Worm (Caenorhabditis elegans): ENCODE results near the gene srj-13.

srj-13 gene

DNA sequence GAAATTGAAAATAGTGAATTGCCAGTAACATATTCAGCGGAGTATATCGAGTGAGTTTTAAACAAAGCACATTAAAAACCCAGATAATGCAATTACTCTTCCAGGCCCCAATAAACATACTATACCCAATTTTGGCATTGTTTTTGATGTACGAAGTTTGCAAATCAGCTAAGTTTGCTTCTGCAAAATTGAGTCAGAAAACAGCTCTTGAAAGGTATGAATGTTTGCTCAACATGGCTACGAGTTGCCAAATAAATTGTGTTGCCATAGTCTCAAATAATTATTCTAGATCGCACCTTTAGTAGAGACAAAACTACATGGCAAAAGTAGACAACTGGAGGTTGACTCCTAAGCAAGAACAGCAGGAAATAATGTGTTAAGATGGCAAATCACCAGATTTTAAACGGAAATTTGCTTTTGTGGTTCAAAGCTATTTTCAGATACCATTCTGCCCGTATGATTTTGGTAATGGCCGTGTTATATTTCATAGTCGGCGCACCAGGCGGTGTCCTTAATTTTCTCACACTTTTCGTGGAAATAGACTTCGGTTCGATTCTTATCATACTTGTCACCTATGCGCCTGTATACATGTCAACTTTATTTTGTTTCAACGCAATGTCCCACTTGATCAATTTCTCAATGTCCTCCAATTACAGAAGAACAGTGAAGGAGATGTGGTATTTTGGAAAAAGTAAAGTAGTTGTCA lies 30.1 kb downstream of the srj-13 start (continued):
- TF ChIP-seq xnd-1 (tag; optimal IDR thresholded peaks at IDR 0.05) (no peak), pha-4 (tag; optimal IDR thresholded peaks at IDR 0.05) (peak; percentile 83), F10E7.11 (tag; optimal IDR thresholded peaks at IDR 0.05) (no peak), egl-18 (GFP tag; IDR thresholded peaks at IDR 0.05) (no peak), madf-8 (GFP tag; conservative IDR thresholded peaks at IDR 0.05) (no peak), T26A5.8 (tag; optimal IDR thresholded peaks at IDR 0.05) (no peak), hmg-20 (GFP tag; IDR thresholded peaks at IDR 0.05) (no peak), lag-1 (GFP tag; IDR thresholded peaks at IDR 0.05) (no peak), zim-3 (tag; optimal IDR thresholded peaks at IDR 0.05) (peak; percentile 65), mes-4 (tag; optimal IDR thresholded peaks at IDR 0.05) (no peak), somi-1 (GFP tag; optimal IDR thresholded peaks at IDR 0.05) (no peak), tbp1 (GFP tag; optimal IDR thresholded peaks at IDR 0.05) (peak; percentile 38), lin-35 (GFP tag; optimal IDR thresholded peaks at IDR 0.05) (peak in 1 of 3 experiments; percentile 29), athp-1 (tag; optimal IDR thresholded peaks at IDR 0.05) (peak; percentile 46), hsf-1 (GFP tag; IDR thresholded peaks at IDR 0.05) (no peak), Y79H2A.3 (GFP tag; conservative IDR thresholded peaks at IDR 0.05) (no peak), attf-3 (GFP tag; conservative IDR thresholded peaks at IDR 0.05) (no peak), ztf-6 (GFP tag; IDR thresholded peaks at IDR 0.05) (no peak), sptf-2 (GFP tag; optimal IDR thresholded peaks at IDR 0.05) (no peak), F33H1.4 (GFP tag; IDR thresholded peaks at IDR 0.05) (no peak), die-1 (tag; optimal IDR thresholded peaks at IDR 0.05) (no peak), mel-28 (tag; optimal IDR thresholded peaks at IDR 0.05; ENCODE audit: borderline replicate concordance) (no peak), lsy-27 (tag; optimal IDR thresholded peaks at IDR 0.05; ENCODE audit: borderline replicate concordance, insufficient read depth) (no peak), pbrm-1 (GFP tag; IDR thresholded peaks at IDR 0.05) (peak; percentile 64; the same call in 1 of the 2 replicates), aptf-3 (GFP tag; IDR thresholded peaks at IDR 0.05) (no peak), chd-7 (tag; optimal IDR thresholded peaks at IDR 0.05) (peak; percentile 82), K11D2.4 (GFP tag; IDR thresholded peaks at IDR 0.05) (no peak; the same call in 1 of the 2 replicates), ceh-27 (GFP tag; optimal IDR thresholded peaks at IDR 0.05) (peak; percentile 9), F23B12.7 (tag; optimal IDR thresholded peaks at IDR 0.05; ENCODE audit: insufficient read depth) (no peak), let-526 (GFP tag; IDR thresholded peaks at IDR 0.05) (no peak), K12H6.12 (tag; optimal IDR thresholded peaks at IDR 0.05) (peak; percentile 2), ceh-40 (GFP tag; IDR thresholded peaks at IDR 0.05) (0 out of 2 replicates have a peak, but pooled peaks have one; percentile 6)

DNA sequence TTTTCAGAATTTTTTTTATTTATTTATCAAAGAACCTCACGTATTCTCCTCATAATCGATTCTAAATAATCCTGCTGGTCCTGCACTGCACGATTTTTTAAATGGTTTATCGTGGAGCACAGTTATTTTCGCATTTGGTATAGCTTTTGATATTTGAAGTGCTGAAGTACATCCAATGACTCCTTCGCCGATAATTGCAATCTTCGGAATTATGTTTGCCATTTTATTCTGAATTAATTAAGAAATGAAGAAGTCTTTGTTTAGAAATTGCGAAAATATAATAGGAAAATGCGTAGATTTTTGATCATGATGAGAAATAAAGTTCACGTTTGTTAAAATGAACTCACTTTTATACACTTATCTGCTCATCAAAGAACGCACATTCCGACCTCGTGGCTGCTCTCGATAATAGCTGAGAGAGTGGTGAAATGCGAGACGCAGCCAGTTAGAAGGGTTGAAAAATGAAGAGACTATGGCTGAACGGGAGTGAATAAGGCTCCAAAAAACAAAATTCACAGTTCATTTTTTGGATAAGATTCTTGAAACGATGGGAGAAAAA lies 32.4 kb downstream of the srj-13 start:
- TF ChIP-seq sea-2 (GFP tag; IDR thresholded peaks at IDR 0.05) (no peak), lin-54 (GFP tag; optimal IDR thresholded peaks at IDR 0.05) (peak; percentile 9), K11D2.4 (GFP tag; IDR thresholded peaks at IDR 0.05) (0 out of 2 replicates have a peak, but pooled peaks have one; percentile 30), ZK185.1 (tag; optimal IDR thresholded peaks at IDR 0.05; ENCODE audit: poor library complexity, severe bottlenecking) (peak; percentile 9), bed-1 (GFP tag; IDR thresholded peaks at IDR 0.05) (no peak), ama-1 (optimal IDR thresholded peaks at IDR 0.05) (peak; percentile 67), ama-1 (GFP tag; optimal IDR thresholded peaks at IDR 0.05) (no peak), ceh-58 (GFP tag; IDR thresholded peaks at IDR 0.05) (no peak), nfya-2 (GFP tag; IDR thresholded peaks at IDR 0.05) (no peak), somi-1 (GFP tag; optimal IDR thresholded peaks at IDR 0.05) (peak; percentile 50), ceh-27 (GFP tag; optimal IDR thresholded peaks at IDR 0.05) (peak; percentile 52), T26A5.8 (tag; optimal IDR thresholded peaks at IDR 0.05) (no peak), attf-5 (GFP tag; optimal IDR thresholded peaks at IDR 0.05) (peak; percentile 32), C06A6.2 (GFP tag; conservative IDR thresholded peaks at IDR 0.05) (no peak), F57A8.1 (GFP tag; optimal IDR thresholded peaks at IDR 0.05) (no peak), Y53F4B.3 (GFP tag; IDR thresholded peaks at IDR 0.05) (no peak), mcd-1 (GFP tag; IDR thresholded peaks at IDR 0.05) (0 out of 2 replicates have a peak, but pooled peaks have one; percentile 6), lin-40 (tag; optimal IDR thresholded peaks at IDR 0.05) (peak; percentile 26), pha-4 (tag; optimal IDR thresholded peaks at IDR 0.05) (peak; percentile 76), Y79H2A.3 (GFP tag; conservative IDR thresholded peaks at IDR 0.05) (no peak), tlf-1 (GFP tag; optimal IDR thresholded peaks at IDR 0.05) (peak; percentile 13), madf-8 (GFP tag; conservative IDR thresholded peaks at IDR 0.05) (no peak)
